Worm (Caenorhabditis elegans): ENCODE measurements around the gene vps-33.2.

- TF ChIP-seq snpc-4 (tag; optimal IDR thresholded peaks at IDR 0.05) (no peak), blmp-1 (tag; optimal IDR thresholded peaks at IDR 0.05; ENCODE audit: insufficient read depth) (no peak), skn-1 (tag; optimal IDR thresholded peaks at IDR 0.05) (no peak), mdl-1 (tag; optimal IDR thresholded peaks at IDR 0.05) (no peak)
Measured at ce11 chrII:6630811-6631210, 29.8 kb downstream of the vps-33.2 start, which contains the start of gene T19D12.4.

Measured in whole organism, L2 larva.